Worm (Caenorhabditis elegans): Measurements from ENCODE around the gene urb-1.

DNA sequence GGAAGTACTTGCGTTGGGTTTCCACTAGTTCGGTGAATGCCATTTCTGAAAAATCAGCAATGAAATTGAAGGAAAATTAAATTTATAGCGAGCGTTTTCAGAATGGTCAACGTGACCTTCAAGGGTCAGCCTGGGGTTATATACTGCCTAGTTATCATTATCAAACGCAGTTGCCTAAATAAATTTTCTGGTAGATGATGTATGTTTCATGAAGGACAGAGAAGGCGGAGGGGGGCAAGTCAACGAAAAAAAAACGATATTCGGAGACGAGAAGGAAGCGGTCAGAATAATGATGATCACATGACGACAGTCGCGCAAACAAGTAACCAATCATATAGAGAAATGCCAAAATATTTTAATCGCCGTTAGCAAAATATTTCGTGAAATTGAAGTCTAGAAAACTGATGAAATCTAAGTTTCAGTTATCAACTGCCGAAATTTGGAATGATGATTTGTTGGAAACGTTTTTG is 6.0 kb upstream of the urb-1 start, which contains the start of gene alh-4:
- TF ChIP-seq drap-1 (GFP tag; optimal IDR thresholded peaks at IDR 0.05) = no peak
- no peak for TF ChIP-seq ceh-39 (tag; optimal IDR thresholded peaks at IDR 0.05)
- no peak for TF ChIP-seq elt-3 (tag; optimal IDR thresholded peaks at IDR 0.05)
- TF ChIP-seq ceh-83 (GFP tag; optimal IDR thresholded peaks at IDR 0.05) = no peak
- no peak for TF ChIP-seq unc-62 (GFP tag; optimal IDR thresholded peaks at IDR 0.05)
- TF ChIP-seq snpc-4 (tag; optimal IDR thresholded peaks at IDR 0.05) = no peak
- TF ChIP-seq unc-39 (tag; optimal IDR thresholded peaks at IDR 0.05) = no peak
- no peak for TF ChIP-seq nhr-237 (tag; optimal IDR thresholded peaks at IDR 0.05)
- TF ChIP-seq ces-1 (GFP tag; optimal IDR thresholded peaks at IDR 0.05) = no peak
- no peak for TF ChIP-seq lsy-2 (tag; optimal IDR thresholded peaks at IDR 0.05)
- TF ChIP-seq hlh-1 (tag; optimal IDR thresholded peaks at IDR 0.05) = no peak
- no peak for TF ChIP-seq pha-4 (tag; optimal IDR thresholded peaks at IDR 0.05)
- no peak for TF ChIP-seq unc-120 (tag; optimal IDR thresholded peaks at IDR 0.05; ENCODE audit: poor library complexity, severe bottlenecking)
- no peak for TF ChIP-seq nhr-12 (tag; optimal IDR thresholded peaks at IDR 0.05)
